Worm (Caenorhabditis elegans) whole organism, L3 larva: Measurements from ENCODE around the gene T24C12.4.

Source experiments
- ceh-28 ChIP-seq: fragments of 150-350 bp; optimal IDR thresholded peaks from 2 replicates; lab custom pipeline; 2014; ENCODE audit warnings: missing biosample characterization, missing genetic modification reagents, missing genetic modification characterization
- ceh-82 ChIP-seq: fragments of 150-350 bp; optimal IDR thresholded peaks from 2 replicates; lab custom pipeline; 2014; ENCODE audit warnings: missing biosample characterization, missing genetic modification characterization
- ceh-9 ChIP-seq: sonication (generic microtip); optimal IDR thresholded peaks from 2 replicates; lab custom pipeline; 2018; ENCODE audit warnings: missing biosample characterization, missing genetic modification characterization
- egl-27 ChIP-seq: sonication (generic microtip); optimal IDR thresholded peaks from 4 replicates; lab custom pipeline; 2017; ENCODE audit warnings: missing biosample characterization, missing genetic modification reagents, missing genetic modification characterization
- egl-5 ChIP-seq: fragments of 150-350 bp; optimal IDR thresholded peaks from 2 replicates; lab custom pipeline; 2017; ENCODE audit warnings: missing biosample characterization, missing genetic modification reagents, missing genetic modification characterization, inconsistent platforms
- elt-1 ChIP-seq: fragments of 150-350 bp; optimal IDR thresholded peaks from 2 replicates; lab custom pipeline; 2014; ENCODE audit warnings: missing biosample characterization, missing genetic modification characterization
- elt-2 ChIP-seq: sonication (generic microtip); optimal IDR thresholded peaks from 2 replicates; lab custom pipeline; 2016; ENCODE audit warnings: missing genetic modification reagents, mild to moderate bottlenecking, missing genetic modification characterization, missing compliant biosample characterization
- elt-3 ChIP-seq, 3 experiments: fragments of 150-350 bp in 1 of 3; sonication (generic microtip) in 2 of 3; optimal IDR thresholded peaks; 2 replicates in 2 of 3; 4 replicates in 1 of 3; lab custom pipeline; 2014 to 2017; ENCODE audit warnings: missing biosample characterization in 3 of 3, missing genetic modification characterization in 3 of 3
- eor-1 ChIP-seq, 2 experiments: fragments of 150-350 bp; optimal IDR thresholded peaks; 2 replicates each; lab custom pipeline; 2014 to 2018; ENCODE audit warnings: missing biosample characterization in 2 of 2, missing genetic modification characterization in 2 of 2
- fkh-10 ChIP-seq: sonication (generic microtip); optimal IDR thresholded peaks from 2 replicates; lab custom pipeline; 2017; ENCODE audit warnings: missing biosample characterization, missing genetic modification reagents, missing genetic modification characterization
- fkh-2 ChIP-seq: fragments of 150-350 bp; optimal IDR thresholded peaks from 2 replicates; lab custom pipeline; 2014; ENCODE audit warnings: missing biosample characterization, missing genetic modification reagents, missing genetic modification characterization
- jun-1 ChIP-seq: fragments of 150-350 bp; optimal IDR thresholded peaks from 2 replicates; lab custom pipeline; 2014; ENCODE audit warnings: missing biosample characterization, missing genetic modification reagents, missing genetic modification characterization
- lin-15B ChIP-seq: fragments of 150-350 bp; optimal IDR thresholded peaks from 2 replicates; lab custom pipeline; 2014; ENCODE audit warnings: missing biosample characterization, missing genetic modification characterization
- lin-39 ChIP-seq: fragments of 150-350 bp; optimal IDR thresholded peaks from 2 replicates; lab custom pipeline; 2018; ENCODE audit warnings: missing biosample characterization, missing genetic modification reagents, missing genetic modification characterization
- mml-1 ChIP-seq: fragments of 150-350 bp; sonication (generic microtip); optimal IDR thresholded peaks from 3 replicates; lab custom pipeline; 2014; ENCODE audit warnings: missing biosample characterization, missing genetic modification characterization
- nfya-1 ChIP-seq: sonication (generic microtip); optimal IDR thresholded peaks from 2 replicates; lab custom pipeline; 2017; ENCODE audit warnings: missing genetic modification characterization, mild to moderate bottlenecking, missing compliant biosample characterization, antibody characterized with exemption, moderate library complexity; ENCODE audit not compliant: insufficient read depth
- nhr-12 ChIP-seq: fragments of 150-350 bp; optimal IDR thresholded peaks from 2 replicates; lab custom pipeline; 2014; ENCODE audit warnings: missing biosample characterization, missing genetic modification characterization
- nhr-237 ChIP-seq: fragments of 150-350 bp; optimal IDR thresholded peaks from 2 replicates; lab custom pipeline; 2014; ENCODE audit warnings: missing biosample characterization, missing genetic modification characterization
- nhr-25 ChIP-seq: sonication (generic microtip); optimal IDR thresholded peaks from 2 replicates; lab custom pipeline; 2017; ENCODE audit warnings: missing biosample characterization, missing genetic modification characterization
- nhr-43 ChIP-seq: sonication (generic microtip); optimal IDR thresholded peaks from 2 replicates; lab custom pipeline; 2016; ENCODE audit warnings: mild to moderate bottlenecking, missing genetic modification characterization, missing compliant biosample characterization; ENCODE audit not compliant: poor library complexity, severe bottlenecking
- nhr-67 ChIP-seq: fragments of 150-350 bp; optimal IDR thresholded peaks from 2 replicates; lab custom pipeline; 2014; ENCODE audit warnings: missing biosample characterization, missing genetic modification characterization
- nhr-76 ChIP-seq: fragments of 150-350 bp; sonication (generic microtip); optimal IDR thresholded peaks from 5 replicates; lab custom pipeline; 2014; ENCODE audit warnings: missing biosample characterization, missing genetic modification characterization
- nhr-77 ChIP-seq: fragments of 150-350 bp; optimal IDR thresholded peaks from 2 replicates; lab custom pipeline; 2014; ENCODE audit warnings: missing biosample characterization, missing genetic modification characterization
- pha-4 ChIP-seq: fragments of 150-350 bp; optimal IDR thresholded peaks from 2 replicates; lab custom pipeline; 2014; ENCODE audit warnings: missing biosample characterization, missing genetic modification reagents, missing genetic modification characterization
- pqm-1 ChIP-seq: fragments of 150-350 bp; optimal IDR thresholded peaks from 2 replicates; lab custom pipeline; 2017; ENCODE audit warnings: missing biosample characterization, missing genetic modification characterization, inconsistent platforms
- skn-1 ChIP-seq: fragments of 150-350 bp; optimal IDR thresholded peaks from 2 replicates; lab custom pipeline; 2014; ENCODE audit warnings: missing biosample characterization, missing genetic modification characterization
- snpc-4 ChIP-seq: fragments of 150-350 bp; optimal IDR thresholded peaks from 2 replicates; lab custom pipeline; 2014; ENCODE audit warnings: missing biosample characterization, missing genetic modification characterization
- tbx-2 ChIP-seq: sonication (generic microtip); optimal IDR thresholded peaks from 2 replicates; lab custom pipeline; 2016; ENCODE audit warnings: mild to moderate bottlenecking, missing genetic modification characterization, missing compliant biosample characterization
- unc-39 ChIP-seq: sonication (generic microtip); optimal IDR thresholded peaks from 4 replicates; lab custom pipeline; 2017; ENCODE audit warnings: missing biosample characterization, missing genetic modification characterization
- unc-62 ChIP-seq: fragments of 150-350 bp; sonication (generic microtip); optimal IDR thresholded peaks from 4 replicates; lab custom pipeline; 2014; ENCODE audit warnings: missing biosample characterization, missing genetic modification reagents, missing genetic modification characterization
- zag-1 ChIP-seq: fragments of 150-350 bp; optimal IDR thresholded peaks from 2 replicates; lab custom pipeline; 2014; ENCODE audit warnings: missing biosample characterization, missing genetic modification characterization

Gene T24C12.4

DNA sequence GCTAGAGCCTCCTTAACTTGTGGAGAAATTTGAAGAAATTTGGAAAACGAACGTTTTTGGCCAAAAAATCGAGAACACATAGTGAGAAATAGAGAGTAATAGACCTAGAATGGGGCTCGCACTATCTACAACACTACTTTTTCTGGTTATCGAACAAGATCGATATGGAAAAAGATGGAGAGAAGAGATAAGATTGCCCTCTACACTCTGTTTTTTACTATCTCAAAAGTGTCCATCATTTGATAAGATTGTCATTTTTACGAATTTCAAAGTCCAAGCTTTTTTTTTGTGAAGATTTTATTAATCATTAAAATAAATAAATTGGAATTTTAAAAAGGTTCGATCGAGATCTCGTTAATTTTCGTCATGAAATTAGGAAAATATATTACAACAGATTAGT lies 1.1 kb downstream of the T24C12.4 start, which contains the start of gene T24C12.3:
T24C12.3 (minus strand) TSS at position 134 of the 400 bp plus-strand sequence.
- no peak for TF ChIP-seq nhr-77 (tag; lab: Kevin White, UChicago)
- TF ChIP-seq nhr-76 (tag; lab: Kevin White, UChicago), result no peak
- TF ChIP-seq elt-3 (tag; optimal IDR thresholded peaks at IDR 0.05; lab: Kevin White, UChicago), result peak in 1 of 3 experiments; percentile 69
- TF ChIP-seq skn-1 (tag; lab: Kevin White, UChicago), result no peak
- TF ChIP-seq lin-39 (tag; lab: Kevin White, UChicago), result no peak
- TF ChIP-seq egl-27, result no peak
- no peak for TF ChIP-seq lin-15B (tag; lab: Kevin White, UChicago)
- peak; percentile 92 for TF ChIP-seq elt-2 (tag; lab: Kevin White, UChicago)
- no peak for TF ChIP-seq nhr-67
- TF ChIP-seq zag-1 (tag; lab: Kevin White, UChicago), result no peak
- no peak for TF ChIP-seq nhr-43 (tag; lab: Kevin White, UChicago)
- TF ChIP-seq pqm-1, result peak; percentile 82
- TF ChIP-seq fkh-2 (tag; lab: Kevin White, UChicago), result no peak
- TF ChIP-seq elt-1, result peak; percentile 43
- no peak for TF ChIP-seq mml-1 (tag; lab: Kevin White, UChicago)
- no peak for TF ChIP-seq egl-5 (tag; lab: Kevin White, UChicago)
- TF ChIP-seq nfya-1 (tag; lab: Kevin White, UChicago), result no peak
- no peak for TF ChIP-seq ceh-82 (tag; lab: Kevin White, UChicago)

DNA sequence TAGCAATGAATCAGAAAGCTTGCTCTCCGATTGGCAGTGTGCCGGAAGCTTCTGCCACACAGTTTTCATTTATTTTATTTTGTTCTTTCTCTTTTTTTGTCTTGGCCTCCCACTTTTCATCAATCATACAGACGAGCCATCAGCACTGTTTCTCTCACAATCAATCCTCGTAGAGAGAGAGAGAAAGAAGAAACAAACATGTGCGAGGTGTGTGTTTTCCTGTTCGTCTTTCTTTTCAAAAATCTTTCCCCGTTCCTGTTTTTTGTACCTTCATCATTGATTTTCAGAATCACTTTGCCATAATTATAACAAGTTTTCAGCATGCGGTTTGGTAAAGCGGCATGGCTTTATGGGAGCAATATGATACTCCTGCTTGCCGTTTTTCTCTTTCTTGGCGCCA lies 5.7 kb downstream of the T24C12.4 start, which contains the start of gene T24C12.1:
T24C12.1 (plus strand) TSS at position 301 of the 400 bp plus-strand sequence.
- TF ChIP-seq pqm-1 (no peak), tbx-2 (tag; lab: Kevin White, UChicago) (no peak), lin-39 (tag; lab: Kevin White, UChicago) (no peak), skn-1 (tag; lab: Kevin White, UChicago) (no peak)
- TF ChIP-seq, all 47 proteins: peak for 0

DNA sequence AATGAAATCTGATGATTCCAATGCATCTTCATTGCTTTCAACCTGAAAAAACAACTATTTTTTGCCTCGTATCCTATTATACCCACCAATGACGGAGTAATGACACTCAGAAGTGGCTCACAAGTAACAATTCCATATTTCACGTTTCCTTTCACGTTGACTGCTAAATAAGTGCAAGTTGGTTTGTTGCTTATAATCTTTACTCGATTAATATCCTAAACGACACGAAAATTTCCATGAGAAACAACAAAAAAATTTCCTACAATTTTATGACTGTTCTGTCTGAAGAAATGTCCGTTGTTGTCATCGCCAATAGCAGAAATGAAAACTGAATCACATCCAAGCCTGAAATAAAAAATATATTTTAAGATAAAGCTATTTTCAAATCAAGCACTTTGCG lies 7.4 kb downstream of the T24C12.4 start:
- TF ChIP-seq nhr-67, result no peak
- TF ChIP-seq unc-39 (tag; lab: Kevin White, UChicago), result no peak

DNA sequence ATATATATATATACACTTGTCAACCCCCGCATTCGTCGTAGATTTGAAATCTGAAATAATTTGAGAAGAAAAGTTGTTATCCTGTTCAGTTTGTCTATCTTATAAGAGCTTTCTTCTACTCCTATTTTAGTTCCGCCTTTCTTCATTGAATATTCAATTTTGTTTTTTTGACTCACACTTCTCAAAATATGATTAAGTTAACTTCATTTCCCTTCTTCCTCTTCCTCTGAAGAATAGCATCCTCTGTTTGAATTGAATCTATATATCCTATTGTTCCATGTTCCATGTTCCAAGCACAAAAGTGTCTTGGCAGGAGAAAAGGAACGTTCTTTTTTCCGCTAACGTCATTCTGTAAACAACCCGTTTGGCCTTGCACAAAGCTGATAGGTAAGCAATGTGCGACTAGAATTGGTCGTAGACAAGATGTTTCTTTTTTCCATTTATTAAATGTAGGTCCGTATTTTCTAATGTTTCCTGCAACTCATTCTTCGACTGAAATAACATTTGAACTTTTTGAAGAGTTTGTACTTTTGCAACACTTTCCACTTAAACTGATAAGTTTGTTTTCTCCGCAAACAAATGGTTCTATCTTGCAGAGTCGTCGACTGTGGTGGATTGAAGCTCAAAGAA lies 12.8 kb downstream of the T24C12.4 start, which contains the start of gene gap-1:
gap-1 (plus strand) TSS at position 580 of the 630 bp plus-strand sequence.
- peak; percentile 77 for TF ChIP-seq fkh-10 (GFP tag; lab: Kevin White, UChicago)
- peak; percentile 45 for TF ChIP-seq pha-4 (tag; lab: Kevin White, UChicago)
- no peak for TF ChIP-seq snpc-4 (tag; lab: Kevin White, UChicago)

DNA sequence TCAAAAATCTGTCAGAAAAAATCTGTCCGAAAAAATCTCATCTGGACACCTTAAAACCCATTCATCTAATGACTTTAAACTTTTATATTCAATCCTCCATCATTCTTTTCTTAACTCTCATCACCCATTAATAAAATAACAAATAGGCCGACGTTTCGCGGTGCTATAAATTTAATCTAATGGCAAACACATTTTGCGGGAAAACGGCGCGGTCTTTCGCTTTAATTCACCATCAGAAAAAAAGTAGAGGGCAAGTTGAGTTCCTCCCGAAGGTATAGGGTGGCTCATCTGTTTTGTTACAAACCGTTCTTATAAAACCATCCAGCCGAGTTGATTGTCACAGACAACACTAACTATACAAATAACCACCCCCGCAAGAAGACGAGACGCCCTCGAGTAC lies 14.1 kb downstream of the T24C12.4 start:
- TF ChIP-seq elt-1 (no peak), fkh-10 (GFP tag; lab: Kevin White, UChicago) (no peak), ceh-9 (tag; lab: Kevin White, UChicago) (no peak), pha-4 (tag; lab: Kevin White, UChicago) (no peak), lin-15B (tag; lab: Kevin White, UChicago) (no peak)

DNA sequence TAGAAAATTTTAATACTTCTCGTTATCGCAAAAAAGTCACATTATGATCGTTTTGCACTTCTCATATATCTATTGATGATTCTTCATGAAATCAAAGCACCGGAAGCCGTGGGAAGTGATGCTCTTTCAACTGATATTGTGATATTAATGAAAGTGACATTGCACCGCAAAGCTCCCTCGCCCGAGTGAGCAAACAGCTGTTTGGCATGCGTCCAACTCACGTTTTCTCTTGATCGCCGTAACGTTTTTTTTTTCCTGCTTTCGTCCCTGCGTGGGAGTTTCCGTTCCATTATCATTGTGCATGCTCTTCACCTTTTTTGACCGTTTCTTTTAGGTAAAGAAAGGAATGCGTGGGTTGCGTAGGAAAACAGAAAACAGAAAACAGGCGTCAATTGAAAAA lies 16.0 kb downstream of the T24C12.4 start:
- TF ChIP-seq fkh-2 (tag; lab: Kevin White, UChicago) (no peak), nhr-12 (tag; lab: Kevin White, UChicago) (no peak), snpc-4 (tag; lab: Kevin White, UChicago) (no peak), nhr-237 (tag; lab: Kevin White, UChicago) (no peak), elt-2 (tag; lab: Kevin White, UChicago) (no peak), eor-1 (tag; optimal IDR thresholded peaks at IDR 0.05; lab: Kevin White, UChicago) (no peak), jun-1 (tag; lab: Kevin White, UChicago) (no peak), lin-15B (tag; lab: Kevin White, UChicago) (no peak), ceh-82 (tag; lab: Kevin White, UChicago) (no peak), ceh-28 (no peak), nhr-43 (tag; lab: Kevin White, UChicago) (no peak), nhr-25 (tag; lab: Kevin White, UChicago) (no peak), unc-62 (GFP tag; lab: Kevin White, UChicago) (no peak)
